Fruit fly (Drosophila melanogaster) whole organism, embryonic: ENCODE data around the gene CG34117.
A peak's percentile ranks its signal among the peaks of the same experiment; 100 is the strongest.

Experiments
- Antp ChIP-seq: fragments of 200-800 bp; sonication (Bioruptor generic); optimal IDR thresholded peaks from 3 replicates; lab custom pipeline; 2016; ENCODE audit warnings: missing biosample characterization, missing genetic modification characterization
- CG10147 ChIP-seq: fragments of 200-800 bp; sonication (Bioruptor generic); optimal IDR thresholded peaks from 2 replicates; lab custom pipeline; 2019; ENCODE audit warnings: missing biosample characterization, mild to moderate bottlenecking, missing genetic modification characterization, moderate library complexity
- CG10209 ChIP-seq: fragments of 200-800 bp; sonication (Bioruptor generic); optimal IDR thresholded peaks from 3 replicates; lab custom pipeline; 2017; ENCODE audit warnings: missing biosample characterization, mild to moderate bottlenecking, missing genetic modification characterization, missing genetic modification reagents
- CG10267 ChIP-seq: fragments of 200-800 bp; sonication (Bioruptor generic); optimal IDR thresholded peaks from 2 replicates; lab custom pipeline; 2018; ENCODE audit warnings: missing biosample characterization, mild to moderate bottlenecking, missing genetic modification characterization, moderate library complexity
- CG10959 ChIP-seq: fragments of 200-800 bp; sonication (Bioruptor generic); IDR thresholded peaks from 2 replicates; pipeline ENCODE4 v1.3.6; 2022; ENCODE audit warnings: missing biosample characterization, missing genetic modification characterization
- CG11504 ChIP-seq: fragments of 200-800 bp; sonication (Bioruptor generic); optimal IDR thresholded peaks from 3 replicates; lab custom pipeline; 2019; ENCODE audit warnings: missing biosample characterization, mild to moderate bottlenecking, missing genetic modification characterization, moderate library complexity
- CG12071 ChIP-seq: fragments of 200-800 bp; sonication (Bioruptor generic); optimal IDR thresholded peaks from 3 replicates; lab custom pipeline; 2018; ENCODE audit warnings: missing biosample characterization, mild to moderate bottlenecking, missing genetic modification characterization
- CG12659 ChIP-seq: fragments of 200-800 bp; sonication (Bioruptor generic); optimal IDR thresholded peaks from 3 replicates; lab custom pipeline; 2017; ENCODE audit warnings: mild to moderate bottlenecking, missing biosample characterization, missing genetic modification reagents, missing genetic modification characterization
- CG13123 ChIP-seq: fragments of 200-800 bp; sonication (Bioruptor generic); optimal IDR thresholded peaks from 2 replicates; lab custom pipeline; 2016; ENCODE audit warnings: missing biosample characterization, missing genetic modification characterization
- CG14014 ChIP-seq: fragments of 200-800 bp; sonication (Bioruptor generic); IDR thresholded peaks from 2 replicates; pipeline ENCODE4 v1.3.6; 2022; ENCODE audit warnings: missing biosample characterization, missing genetic modification characterization
- CG14965 ChIP-seq: fragments of 200-800 bp; sonication (Bioruptor generic); optimal IDR thresholded peaks from 2 replicates; lab custom pipeline; 2016; ENCODE audit warnings: missing biosample characterization, missing genetic modification characterization, borderline replicate concordance
- CG1647 ChIP-seq: fragments of 200-800 bp; sonication (Bioruptor generic); optimal IDR thresholded peaks from 3 replicates; lab custom pipeline; 2016; ENCODE audit warnings: missing biosample characterization, missing genetic modification characterization
- CG17829 ChIP-seq: fragments of 200-800 bp; optimal IDR thresholded peaks from 2 replicates; lab custom pipeline; 2019; ENCODE audit warnings: missing biosample characterization, mild to moderate bottlenecking, missing genetic modification characterization, moderate library complexity
- CG18011 ChIP-seq: fragments of 200-800 bp; sonication (Bioruptor generic); optimal IDR thresholded peaks from 2 replicates; lab custom pipeline; 2017; ENCODE audit warnings: missing biosample characterization, missing genetic modification characterization, mild to moderate bottlenecking, moderate library complexity, missing genotype
- CG18262 ChIP-seq: fragments of 200-800 bp; optimal IDR thresholded peaks from 3 replicates; lab custom pipeline; 2019; ENCODE audit warnings: missing biosample characterization, mild to moderate bottlenecking, missing genetic modification characterization, moderate library complexity
- CG18476 ChIP-seq: fragments of 200-800 bp; sonication (Bioruptor generic); optimal IDR thresholded peaks from 2 replicates; lab custom pipeline; 2016; ENCODE audit warnings: missing biosample characterization, mild to moderate bottlenecking, missing genetic modification characterization
- CG18764 ChIP-seq: fragments of 200-800 bp; sonication (Bioruptor generic); optimal IDR thresholded peaks from 3 replicates; lab custom pipeline; 2016; ENCODE audit warnings: missing biosample characterization, missing genetic modification characterization
- CG31441 ChIP-seq: fragments of 200-800 bp; sonication (Bioruptor generic); IDR thresholded peaks from 2 replicates; pipeline ENCODE4 v1.3.6; 2022; ENCODE audit warnings: missing biosample characterization, missing genetic modification characterization
- CG3726 ChIP-seq: fragments of 200-800 bp; sonication (Bioruptor generic); IDR thresholded peaks from 3 replicates; pipeline ENCODE4, ENCODE4 v1.3.6; 2022; ENCODE audit warnings: missing biosample characterization, missing genetic modification characterization
- CG3995 ChIP-seq: fragments of 200-800 bp; sonication (Bioruptor generic); optimal IDR thresholded peaks from 3 replicates; lab custom pipeline; 2016; ENCODE audit warnings: missing biosample characterization, missing genetic modification characterization
- CG43689 ChIP-seq: fragments of 200-800 bp; sonication (Bioruptor generic); IDR thresholded peaks from 2 replicates; pipeline ENCODE4 v1.3.6; 2022; ENCODE audit warnings: missing biosample characterization, missing genetic modification characterization
- CG4854 ChIP-seq: fragments of 200-800 bp; sonication (Bioruptor generic); optimal IDR thresholded peaks from 2 replicates; lab custom pipeline; 2016; ENCODE audit warnings: missing biosample characterization, missing genetic modification characterization, inconsistent platforms
- CG7786 ChIP-seq: fragments of 200-800 bp; sonication (Bioruptor generic); optimal IDR thresholded peaks from 2 replicates; lab custom pipeline; 2016; ENCODE audit warnings: missing biosample characterization, missing genetic modification characterization
- CG8765 ChIP-seq: fragments of 200-800 bp; sonication (Bioruptor generic); IDR thresholded peaks from 2 replicates; pipeline ENCODE4 v1.3.6; 2022; ENCODE audit warnings: missing biosample characterization, missing genetic modification characterization
- CG9876 ChIP-seq: fragments of 200-800 bp; sonication (Bioruptor generic); optimal IDR thresholded peaks from 2 replicates; lab custom pipeline; 2016; ENCODE audit warnings: missing biosample characterization, missing genetic modification characterization
- CTCF ChIP-seq: fragments of 200-800 bp; sonication (Bioruptor generic); optimal IDR thresholded peaks from 2 replicates; lab custom pipeline; 2017; ENCODE audit warnings: missing biosample characterization, mild to moderate bottlenecking, missing genetic modification characterization, moderate library complexity
- Dfd ChIP-seq, 2 experiments: fragments of >200 bp; optimal IDR thresholded peaks; 2 replicates each; lab custom pipeline; 2017; ENCODE audit warnings: missing biosample characterization in 2 of 2, missing genetic modification characterization in 2 of 2
- ERR ChIP-seq: fragments of 200-800 bp; sonication (Bioruptor generic); optimal IDR thresholded peaks from 2 replicates; lab custom pipeline; 2016; ENCODE audit warnings: missing biosample characterization, missing genetic modification characterization
- Gug ChIP-seq: fragments of 200-800 bp; sonication (Bioruptor generic); IDR thresholded peaks from 4 replicates; pipeline ENCODE4 v1.3.6; 2022; ENCODE audit warnings: missing biosample characterization, missing genetic modification characterization
- H2.0 ChIP-seq: fragments of 200-800 bp; sonication (Bioruptor generic); IDR thresholded peaks from 2 replicates; pipeline ENCODE4 v1.3.6; 2022; ENCODE audit warnings: missing biosample characterization, missing genetic modification characterization
- Pdp1 ChIP-seq, 2 experiments: fragments of 200-800 bp; sonication (Bioruptor generic); optimal IDR thresholded peaks; 3 replicates each; lab custom pipeline; 2016; ENCODE audit warnings: missing biosample characterization in 2 of 2, missing genetic modification characterization in 2 of 2, mild to moderate bottlenecking in 1 of 2, moderate library complexity in 1 of 2
- Six4 ChIP-seq: fragments of 200-800 bp; sonication (Bioruptor generic); optimal IDR thresholded peaks from 2 replicates; lab custom pipeline; 2016; ENCODE audit warnings: missing biosample characterization, missing genetic modification characterization
- Sox102F ChIP-seq: fragments of 200-800 bp; sonication (Bioruptor generic); optimal IDR thresholded peaks from 2 replicates; lab custom pipeline; 2018; ENCODE audit warnings: missing biosample characterization, mild to moderate bottlenecking, missing genetic modification characterization, moderate library complexity
- Taf1 ChIP-seq: fragments of 200-800 bp; sonication (Bioruptor generic); IDR thresholded peaks from 2 replicates; pipeline ENCODE4 v1.3.6; 2022; ENCODE audit warnings: missing biosample characterization, missing genetic modification characterization
- Vsx1 ChIP-seq: fragments of 200-800 bp; sonication (Bioruptor generic); optimal IDR thresholded peaks from 2 replicates; lab custom pipeline; 2017; ENCODE audit warnings: missing biosample characterization, mild to moderate bottlenecking, missing genetic modification characterization, missing genetic modification reagents
- cg ChIP-seq: fragments of 200-800 bp; sonication (Bioruptor generic); optimal IDR thresholded peaks from 3 replicates; lab custom pipeline; 2019; ENCODE audit warnings: missing biosample characterization, mild to moderate bottlenecking, missing genetic modification characterization, moderate library complexity
- chif ChIP-seq, 2 experiments: fragments of 200-800 bp; sonication (Bioruptor generic); optimal IDR thresholded peaks; 3 replicates each; lab custom pipeline; 2016; ENCODE audit warnings: missing biosample characterization in 2 of 2, missing genetic modification characterization in 2 of 2
- chn ChIP-seq: fragments of 200-800 bp; sonication (Bioruptor generic); optimal IDR thresholded peaks from 2 replicates; lab custom pipeline; 2016; ENCODE audit warnings: missing biosample characterization, missing genetic modification characterization
- cwo ChIP-seq: fragments of 200-800 bp; sonication (Bioruptor generic); optimal IDR thresholded peaks from 3 replicates; lab custom pipeline; 2017; ENCODE audit warnings: missing biosample characterization, missing genetic modification characterization, mild to moderate bottlenecking, moderate library complexity, missing genetic modification reagents
- dpn ChIP-seq, 2 experiments: fragments of 200-800 bp; sonication (Bioruptor generic); optimal IDR thresholded peaks; 3 replicates each; lab custom pipeline; 2016; ENCODE audit warnings: missing biosample characterization in 2 of 2, missing genetic modification characterization in 2 of 2
- emc ChIP-seq: fragments of 200-800 bp; sonication (Bioruptor generic); optimal IDR thresholded peaks from 2 replicates; lab custom pipeline; 2016; ENCODE audit warnings: missing biosample characterization, missing genetic modification characterization
- fd3F ChIP-seq: fragments of 200-800 bp; sonication (Bioruptor generic); optimal IDR thresholded peaks from 2 replicates; lab custom pipeline; 2018; ENCODE audit warnings: missing biosample characterization, mild to moderate bottlenecking, missing genetic modification characterization, moderate library complexity
- klu ChIP-seq: fragments of 200-800 bp; sonication (Bioruptor generic); IDR thresholded peaks from 2 replicates; pipeline ENCODE4 v1.3.6; 2022; ENCODE audit warnings: missing biosample characterization, missing genetic modification characterization
- mam ChIP-seq: fragments of 200-800 bp; sonication (Bioruptor generic); optimal IDR thresholded peaks from 3 replicates; lab custom pipeline; 2016; ENCODE audit warnings: missing biosample characterization, missing genetic modification characterization
- oc ChIP-seq: fragments of 200-800 bp; sonication (Bioruptor generic); optimal IDR thresholded peaks from 2 replicates; lab custom pipeline; 2018; ENCODE audit warnings: missing biosample characterization, mild to moderate bottlenecking, missing genetic modification characterization, moderate library complexity
- pros ChIP-seq: fragments of 200-800 bp; sonication (Bioruptor generic); optimal IDR thresholded peaks from 3 replicates; lab custom pipeline; 2019; ENCODE audit warnings: missing biosample characterization, mild to moderate bottlenecking, missing genetic modification characterization, moderate library complexity
- psq ChIP-seq: fragments of 200-800 bp; sonication (Bioruptor generic); optimal IDR thresholded peaks from 2 replicates; lab custom pipeline; 2017; ENCODE audit warnings: missing biosample characterization, missing genetic modification characterization
- slou ChIP-seq: fragments of 200-800 bp; sonication (Bioruptor generic); optimal IDR thresholded peaks from 3 replicates; lab custom pipeline; 2016; ENCODE audit warnings: missing biosample characterization, missing genetic modification characterization
- tup ChIP-seq: fragments of 200-800 bp; sonication (Bioruptor generic); optimal IDR thresholded peaks from 2 replicates; lab custom pipeline; 2016; ENCODE audit warnings: missing biosample characterization, mild to moderate bottlenecking, missing genetic modification characterization, moderate library complexity
- tx ChIP-seq: fragments of 200-800 bp; sonication (Bioruptor generic); optimal IDR thresholded peaks from 2 replicates; lab custom pipeline; 2016; ENCODE audit warnings: missing biosample characterization, missing genetic modification characterization
- zen ChIP-seq: fragments of 200-800 bp; sonication (Bioruptor generic); optimal IDR thresholded peaks from 3 replicates; lab custom pipeline; 2018; ENCODE audit warnings: missing biosample characterization, mild to moderate bottlenecking, missing genetic modification characterization, moderate library complexity

Gene CG34117

dm6 chr3R:9370413-9370812 lies 29.4 kb downstream of the CG34117 start (continued):
- no peak for TF ChIP-seq CG3726
- no peak for TF ChIP-seq cg (GFP tag; lab: Kevin White, UChicago)
- TF ChIP-seq CG13123: no peak
- TF ChIP-seq pros (GFP tag; lab: Kevin White, UChicago): no peak
- peak; percentile 29; the same call in 1 of the 2 replicates for TF ChIP-seq Taf1 (GFP tag; lab: Robert Waterston, UW)
- peak; percentile 71 for TF ChIP-seq Sox102F
- TF ChIP-seq Vsx1 (GFP tag; lab: Kevin White, UChicago): no peak
- peak; percentile 48 for TF ChIP-seq CG7786
- peak; percentile 31 for TF ChIP-seq CG18262
- TF ChIP-seq CG17829 (tag; lab: Kevin White, UChicago): peak; percentile 5
- TF ChIP-seq Antp (GFP tag; lab: Kevin White, UChicago): peak; percentile 23
- TF ChIP-seq zen: no peak
- TF ChIP-seq CG11504 (tag; lab: Kevin White, UChicago): peak; percentile 72
- peak; percentile 48 for TF ChIP-seq ERR (GFP tag; lab: Kevin White, UChicago)
- peak; percentile 37; the same call in 1 of the 2 replicates for TF ChIP-seq CG31441 (GFP tag; lab: Robert Waterston, UW)
- TF ChIP-seq H2.0 (GFP tag; lab: Robert Waterston, UW): peak; percentile 13; the same call in 1 of the 2 replicates
- TF ChIP-seq mam (GFP tag; lab: Kevin White, UChicago): peak; percentile 62
- TF ChIP-seq tup: no peak
- TF ChIP-seq slou (GFP tag; lab: Kevin White, UChicago): peak; percentile 5
- peak; percentile 4 for TF ChIP-seq CG3995
- TF ChIP-seq psq (GFP tag; lab: Kevin White, UChicago): no peak
- TF ChIP-seq CG18011 (GFP tag; lab: Kevin White, UChicago): peak; percentile 27
- no peak for TF ChIP-seq CG14965 (GFP tag; lab: Kevin White, UChicago)
- TF ChIP-seq CTCF (GFP tag; lab: Kevin White, UChicago): no peak
- peak; percentile 31 for TF ChIP-seq CG1647 (GFP tag; lab: Kevin White, UChicago)
- TF ChIP-seq chif (GFP tag; optimal IDR thresholded peaks at IDR 0.05; lab: Kevin White, UChicago): peak in 1 of 2 experiments; percentile 26
- TF ChIP-seq CG43689 (GFP tag; lab: Robert Waterston, UW): peak; percentile 48; the same call in 1 of the 2 replicates
- peak; percentile 19 for TF ChIP-seq CG12071
- TF ChIP-seq CG18764 (GFP tag; lab: Kevin White, UChicago): no peak
- peak; percentile 46 for TF ChIP-seq CG12659 (GFP tag; lab: Kevin White, UChicago)
- TF ChIP-seq Pdp1 (GFP tag; optimal IDR thresholded peaks at IDR 0.05; lab: Kevin White, UChicago): peak; percentile 28 to 49
- peak; percentile 47 for TF ChIP-seq CG10209 (GFP tag; lab: Kevin White, UChicago)
- TF ChIP-seq Six4 (GFP tag; lab: Kevin White, UChicago): peak; percentile 22
- no peak for TF ChIP-seq Dfd (GFP tag; optimal IDR thresholded peaks at IDR 0.05; lab: Kevin White, UChicago)
- TF ChIP-seq CG14014 (GFP tag; lab: Robert Waterston, UW): peak; percentile 46; the same call in 1 of the 2 replicates
- no peak for TF ChIP-seq CG9876 (GFP tag; lab: Kevin White, UChicago)
- peak; percentile 7 for TF ChIP-seq chn (GFP tag; lab: Kevin White, UChicago)
- TF ChIP-seq CG10267: peak; percentile 19
- TF ChIP-seq CG10147: peak; percentile 34
- TF ChIP-seq CG8765 (GFP tag; lab: Robert Waterston, UW): no peak
- TF ChIP-seq CG4854 (GFP tag; lab: Kevin White, UChicago): peak; percentile 1
- peak; percentile 65 for TF ChIP-seq fd3F
- peak; percentile 53 to 64 for TF ChIP-seq dpn (GFP tag; optimal IDR thresholded peaks at IDR 0.05; lab: Kevin White, UChicago)
- no peak for TF ChIP-seq emc
- no peak for TF ChIP-seq CG10959 (GFP tag; lab: Robert Waterston, UW)
- TF ChIP-seq tx (GFP tag; lab: Kevin White, UChicago): no peak
- no peak for TF ChIP-seq CG18476
- TF ChIP-seq oc: no peak
- no peak for TF ChIP-seq klu (GFP tag; lab: Robert Waterston, UW)
- TF ChIP-seq cwo (GFP tag; lab: Kevin White, UChicago): peak; percentile 52
- 0 out of 4 replicates have a peak, but pooled peaks have one; percentile 3 for TF ChIP-seq Gug
